Worm (Caenorhabditis elegans): Measurements from ENCODE around the gene clp-4.

The clp-4 gene

ce11 chrIII:1859532-1859931 lies 41.4 kb upstream of the clp-4 start, which contains the start of gene ddp-1 (continued):
- TF ChIP-seq nhr-47 (tag; optimal IDR thresholded peaks at IDR 0.05) (peak; percentile 98), mep-1 (tag; optimal IDR thresholded peaks at IDR 0.05) (peak; percentile 99), sup-37 (GFP tag; optimal IDR thresholded peaks at IDR 0.05) (peak; percentile 91), ceh-88 (GFP tag; IDR thresholded peaks at IDR 0.05) (peak; percentile 83), isw-1 (GFP tag; IDR thresholded peaks at IDR 0.05) (peak; percentile 95), snu-23 (GFP tag; optimal IDR thresholded peaks at IDR 0.05) (peak; percentile 98), hpl-2 (GFP tag; optimal IDR thresholded peaks at IDR 0.05) (peak; percentile 60), C04F5.9 (tag; optimal IDR thresholded peaks at IDR 0.05) (peak; percentile 86), ceh-90 (tag; optimal IDR thresholded peaks at IDR 0.05) (peak; percentile 53), egl-27 (tag; optimal IDR thresholded peaks at IDR 0.05) (no peak)

- no peak for TF ChIP-seq rnt-1 (tag; optimal IDR thresholded peaks at IDR 0.05)
- TF ChIP-seq fkh-10 (GFP tag; optimal IDR thresholded peaks at IDR 0.05) = no peak
- TF ChIP-seq dsc-1 (tag; optimal IDR thresholded peaks at IDR 0.05) = no peak
- TF ChIP-seq blmp-1 (tag; optimal IDR thresholded peaks at IDR 0.05) = peak; percentile 26
- TF ChIP-seq C34B4.2 (tag; optimal IDR thresholded peaks at IDR 0.05) = no peak
- 0 out of 2 replicates have a peak, but pooled peaks have one; percentile 17 for TF ChIP-seq grh-1 (GFP tag; IDR thresholded peaks at IDR 0.05)
- TF ChIP-seq F16B12.6 (tag; optimal IDR thresholded peaks at IDR 0.05) = no peak
- no peak for TF ChIP-seq lir-3 (tag; optimal IDR thresholded peaks at IDR 0.05; ENCODE audit: poor library complexity)
- no peak for TF ChIP-seq xbp-1 (tag; optimal IDR thresholded peaks at IDR 0.05)
- no peak for TF ChIP-seq mef-2 (tag; optimal IDR thresholded peaks at IDR 0.05)
- no peak for TF ChIP-seq zag-1 (tag; optimal IDR thresholded peaks at IDR 0.05)
- TF ChIP-seq unc-62 (GFP tag; optimal IDR thresholded peaks at IDR 0.05) = no peak
- no peak for TF ChIP-seq ama-1 (optimal IDR thresholded peaks at IDR 0.05)
- no peak for TF ChIP-seq nhr-28 (tag; optimal IDR thresholded peaks at IDR 0.05)
- no peak for TF ChIP-seq nhr-19 (GFP tag; conservative IDR thresholded peaks at IDR 0.05)
- TF ChIP-seq aly-2 (tag; optimal IDR thresholded peaks at IDR 0.05) = no peak
- TF ChIP-seq pax-3 (tag; optimal IDR thresholded peaks at IDR 0.05) = no peak
- TF ChIP-seq unc-30 (tag; optimal IDR thresholded peaks at IDR 0.05) = no peak
- peak; percentile 51 for TF ChIP-seq lin-14 (GFP tag; optimal IDR thresholded peaks at IDR 0.05)
- no peak for TF ChIP-seq elt-2 (tag; optimal IDR thresholded peaks at IDR 0.05)
- TF ChIP-seq egl-13 (tag; optimal IDR thresholded peaks at IDR 0.05) = no peak
- TF ChIP-seq tbx-2 (tag; optimal IDR thresholded peaks at IDR 0.05) = no peak
- no peak for TF ChIP-seq elt-3 (tag; optimal IDR thresholded peaks at IDR 0.05)
- peak; percentile 82 for TF ChIP-seq nhr-85 (tag)
- TF ChIP-seq nhr-76 (tag; optimal IDR thresholded peaks at IDR 0.05) = no peak
Observed at ce11 chrIII:1856679-1857078, 38.6 kb upstream of the clp-4 start.

- no peak for TF ChIP-seq nhr-47 (tag; optimal IDR thresholded peaks at IDR 0.05)
- TF ChIP-seq sptf-1 (tag; optimal IDR thresholded peaks at IDR 0.05) = no peak
- TF ChIP-seq C16A3.4 (tag; optimal IDR thresholded peaks at IDR 0.05) = no peak
Observed at ce11 chrIII:1856175-1856574, 38.1 kb upstream of the clp-4 start.

DNA sequence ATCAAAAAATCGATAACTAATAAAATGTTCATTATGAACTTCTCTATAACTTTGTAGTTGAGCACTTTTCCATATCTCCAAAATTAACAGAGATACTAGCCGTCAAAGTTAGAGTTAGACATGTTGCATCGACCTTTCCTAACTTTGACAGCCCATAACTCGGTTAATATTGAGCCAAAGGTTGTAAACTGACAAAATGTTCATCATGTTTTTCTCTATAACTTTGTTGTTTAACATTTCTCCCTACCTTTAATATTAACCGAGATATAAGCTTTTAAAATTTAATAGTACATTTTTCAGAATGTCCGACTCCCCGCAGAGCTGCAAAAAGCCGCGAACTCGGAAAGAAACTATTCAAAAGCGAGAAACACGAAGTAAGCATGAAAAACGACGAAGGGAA lies 37.0 kb upstream of the clp-4 start, which contains the start of gene hlh-33:
hlh-33 (plus strand) TSS at position 301 of the 400 bp plus-strand sequence.
- TF ChIP-seq efl-1 (optimal IDR thresholded peaks at IDR 0.05) (no peak), efl-1 (GFP tag; optimal IDR thresholded peaks at IDR 0.05 in 1 of 2) (peak in 1 of 2 experiments; percentile 87), sup-37 (GFP tag; optimal IDR thresholded peaks at IDR 0.05) (no peak), dpl-1 (GFP tag; optimal IDR thresholded peaks at IDR 0.05) (no peak), nhr-85 (tag) (peak; percentile 43)
